Worm (Caenorhabditis elegans) whole organism, L1 larva: ENCODE measurements around the gene srj-33.
A peak's percentile ranks its signal among the peaks of the same experiment; 100 is the strongest.

ENCODE experiments used
- Y116A8C.19 ChIP-seq: sonication (generic microtip); optimal IDR thresholded peaks from 2 replicates; lab custom pipeline; 2016; ENCODE audit warnings: missing compliant biosample characterization, missing genetic modification characterization, borderline replicate concordance
- blmp-1 ChIP-seq: fragments of 150-350 bp; optimal IDR thresholded peaks from 2 replicates; lab custom pipeline; 2014; ENCODE audit warnings: missing biosample characterization, missing genetic modification characterization
- ceh-63 ChIP-seq: fragments of 200-800 bp; sonication (Bioruptor generic); optimal IDR thresholded peaks from 2 replicates; lab custom pipeline; 2018; ENCODE audit warnings: mild to moderate bottlenecking, missing genetic modification characterization, missing compliant biosample characterization
- ceh-8 ChIP-seq: fragments of 200-800 bp; sonication (Bioruptor generic); optimal IDR thresholded peaks from 2 replicates; lab custom pipeline; 2018; ENCODE audit warnings: mild to moderate bottlenecking, missing genetic modification characterization, moderate library complexity, missing compliant biosample characterization
- ceh-82 ChIP-seq, 3 experiments: fragments of 150-350 bp in 1 of 3; sonication (generic microtip) in 2 of 3; optimal IDR thresholded peaks; 2 replicates each; lab custom pipeline; 2014 to 2017; ENCODE audit warnings: missing biosample characterization in 3 of 3, missing genetic modification characterization in 3 of 3
- dsc-1 ChIP-seq: sonication (generic microtip); optimal IDR thresholded peaks from 2 replicates; lab custom pipeline; 2016; ENCODE audit warnings: mild to moderate bottlenecking, missing genetic modification characterization, missing compliant biosample characterization
- efl-1 ChIP-seq, 4 experiments: fragments of 150-350 bp; optimal IDR thresholded peaks in 3 of 4; peaks in 1 of 4; 1 replicate in 1 of 4; 2 replicates in 3 of 4; lab custom pipeline; 2014; ENCODE audit warnings: missing biosample characterization in 2 of 4, missing genetic modification characterization in 2 of 4, missing genetic modification reagents in 2 of 4
- efl-3 ChIP-seq: fragments of 200-800 bp; sonication (Bioruptor generic); optimal IDR thresholded peaks from 2 replicates; lab custom pipeline; 2018; ENCODE audit warnings: mild to moderate bottlenecking, missing genetic modification characterization, missing compliant biosample characterization
- egl-13 ChIP-seq: sonication (generic microtip); optimal IDR thresholded peaks from 2 replicates; lab custom pipeline; 2016; ENCODE audit warnings: missing genotype, missing genetic modification reagents, missing genetic modification characterization, missing compliant biosample characterization
- egl-27 ChIP-seq, 2 experiments: fragments of 150-350 bp in 1 of 2; sonication (generic microtip); optimal IDR thresholded peaks; 3 replicates each; lab custom pipeline; 2017 to 2018; ENCODE audit warnings: missing biosample characterization in 2 of 2, missing genetic modification characterization in 2 of 2, missing genetic modification reagents in 2 of 2
- elt-2 ChIP-seq: sonication (generic microtip); optimal IDR thresholded peaks from 2 replicates; lab custom pipeline; 2016; ENCODE audit warnings: missing genetic modification characterization, mild to moderate bottlenecking, inconsistent platforms, missing compliant biosample characterization, missing genetic modification reagents
- fkh-10 ChIP-seq: sonication (generic microtip); optimal IDR thresholded peaks from 2 replicates; lab custom pipeline; 2017; ENCODE audit warnings: missing biosample characterization, missing genetic modification reagents, missing genetic modification characterization
- fos-1 ChIP-seq: fragments of 150-350 bp; optimal IDR thresholded peaks from 2 replicates; lab custom pipeline; 2014; ENCODE audit warnings: missing biosample characterization, missing genetic modification characterization
- hlh-4 ChIP-seq: sonication (generic microtip); optimal IDR thresholded peaks from 2 replicates; lab custom pipeline; 2016; ENCODE audit warnings: mild to moderate bottlenecking, missing genetic modification characterization, missing compliant biosample characterization
- isw-1 ChIP-seq: fragments of 200-800 bp; sonication (Bioruptor generic); IDR thresholded peaks from 2 replicates; pipeline ENCODE4 v1.3.6; 2022; ENCODE audit warnings: missing genetic modification characterization, missing compliant biosample characterization
- lin-14 ChIP-seq: fragments of 200-800 bp; sonication (Bioruptor generic); optimal IDR thresholded peaks from 2 replicates; lab custom pipeline; 2018; ENCODE audit warnings: mild to moderate bottlenecking, missing genetic modification characterization, moderate library complexity, missing compliant biosample characterization
- lin-15B ChIP-seq: fragments of 150-350 bp; sonication (generic microtip); optimal IDR thresholded peaks from 3 replicates; lab custom pipeline; 2014; ENCODE audit warnings: missing biosample characterization, missing genetic modification characterization
- lin-39 ChIP-seq: fragments of 150-350 bp; optimal IDR thresholded peaks from 2 replicates; lab custom pipeline; 2014; ENCODE audit warnings: missing biosample characterization, missing genetic modification reagents, missing genetic modification characterization
- lsy-2 ChIP-seq, 2 experiments: fragments of 150-350 bp; optimal IDR thresholded peaks; 2 replicates each; lab custom pipeline; 2014; ENCODE audit warnings: missing biosample characterization in 2 of 2, missing genetic modification characterization in 2 of 2
- mab-9 ChIP-seq: fragments of 200-800 bp; sonication (Bioruptor generic); IDR thresholded peaks from 2 replicates; pipeline ENCODE4 v1.3.6; 2022; ENCODE audit warnings: missing genetic modification reagents, missing genetic modification characterization, missing compliant biosample characterization
- mdl-1 ChIP-seq, 2 experiments: fragments of 150-350 bp; optimal IDR thresholded peaks; 2 replicates each; lab custom pipeline; 2014 to 2017; ENCODE audit warnings: missing biosample characterization in 2 of 2, missing genetic modification characterization in 2 of 2, inconsistent platforms in 1 of 2
- mep-1 ChIP-seq: fragments of 150-350 bp; optimal IDR thresholded peaks from 2 replicates; lab custom pipeline; 2014; ENCODE audit warnings: missing biosample characterization, missing genetic modification characterization
- nhr-237 ChIP-seq: fragments of 150-350 bp; optimal IDR thresholded peaks from 2 replicates; lab custom pipeline; 2014; ENCODE audit warnings: missing biosample characterization, missing genetic modification characterization
- nhr-71 ChIP-seq: sonication (generic microtip); optimal IDR thresholded peaks from 2 replicates; lab custom pipeline; 2016; ENCODE audit warnings: mild to moderate bottlenecking, missing genetic modification characterization, moderate library complexity, missing compliant biosample characterization
- nhr-77 ChIP-seq: fragments of 150-350 bp; optimal IDR thresholded peaks from 2 replicates; lab custom pipeline; 2014; ENCODE audit warnings: missing biosample characterization, missing genetic modification characterization
- nhr-85 ChIP-seq: sonication (generic microtip); peaks from one replicate; lab custom pipeline; 2016; ENCODE audit warnings: missing genetic modification characterization, inconsistent platforms, missing compliant biosample characterization
- pax-3 ChIP-seq: fragments of 200-800 bp; sonication (Bioruptor generic); optimal IDR thresholded peaks from 2 replicates; lab custom pipeline; 2018; ENCODE audit warnings: mild to moderate bottlenecking, missing genetic modification characterization, moderate library complexity, missing compliant biosample characterization
- pqm-1 ChIP-seq: sonication (generic microtip); optimal IDR thresholded peaks from 3 replicates; lab custom pipeline; 2017; ENCODE audit warnings: missing biosample characterization, missing genetic modification characterization
- rnt-1 ChIP-seq: sonication (generic microtip); optimal IDR thresholded peaks from 2 replicates; lab custom pipeline; 2016; ENCODE audit warnings: mild to moderate bottlenecking, missing genetic modification characterization, moderate library complexity, missing compliant biosample characterization
- snu-23 ChIP-seq: sonication (generic microtip); optimal IDR thresholded peaks from 2 replicates; lab custom pipeline; 2016; ENCODE audit warnings: missing genetic modification characterization, missing compliant biosample characterization
- sptf-1 ChIP-seq: fragments of 150-350 bp; optimal IDR thresholded peaks from 2 replicates; lab custom pipeline; 2014; ENCODE audit warnings: missing biosample characterization, missing genetic modification characterization
- swsn-7 ChIP-seq: sonication (generic microtip); optimal IDR thresholded peaks from 2 replicates; lab custom pipeline; 2016; ENCODE audit warnings: missing genetic modification characterization, missing compliant biosample characterization
- tbx-2 ChIP-seq: sonication (generic microtip); optimal IDR thresholded peaks from 2 replicates; lab custom pipeline; 2016; ENCODE audit warnings: missing genetic modification characterization, missing compliant biosample characterization
- tlp-1 ChIP-seq: fragments of 150-350 bp; optimal IDR thresholded peaks from 2 replicates; lab custom pipeline; 2014; ENCODE audit warnings: missing biosample characterization, missing genetic modification characterization
- unc-30 ChIP-seq: sonication (generic microtip); optimal IDR thresholded peaks from 2 replicates; lab custom pipeline; 2017; ENCODE audit warnings: missing biosample characterization, missing genetic modification characterization
- unc-62 ChIP-seq: fragments of 150-350 bp; optimal IDR thresholded peaks from 2 replicates; lab custom pipeline; 2014; ENCODE audit warnings: missing biosample characterization, missing genetic modification reagents, missing genetic modification characterization
- vab-15 ChIP-seq: sonication (generic microtip); optimal IDR thresholded peaks from 2 replicates; lab custom pipeline; 2017; ENCODE audit warnings: missing genotype, mild to moderate bottlenecking, missing genetic modification characterization, missing compliant biosample characterization

The srj-33 gene

DNA sequence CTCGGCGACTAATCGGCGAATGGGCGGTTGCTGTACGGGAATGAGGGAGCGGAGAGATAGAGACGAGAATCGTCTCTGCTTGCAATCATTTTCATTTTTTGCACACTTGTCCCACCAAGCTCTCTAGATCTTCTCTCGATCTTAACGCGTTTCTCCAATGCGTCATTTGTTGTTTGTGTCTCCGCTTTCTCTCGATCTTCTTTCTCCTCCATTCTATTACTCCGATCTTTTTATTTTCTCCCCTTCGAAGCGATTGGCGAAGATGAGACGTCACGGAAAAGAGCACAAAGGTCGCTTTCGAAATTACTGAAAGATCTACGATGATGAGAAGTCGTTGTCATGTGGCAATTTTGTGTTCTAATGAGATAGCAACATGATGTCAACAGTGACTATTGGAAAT, 21.3 kb upstream of the srj-33 start (continued):
- peak; percentile 56 for TF ChIP-seq tbx-2 (tag; lab: Kevin White, UChicago)
- TF ChIP-seq, all 84 proteins: peak for 13

DNA sequence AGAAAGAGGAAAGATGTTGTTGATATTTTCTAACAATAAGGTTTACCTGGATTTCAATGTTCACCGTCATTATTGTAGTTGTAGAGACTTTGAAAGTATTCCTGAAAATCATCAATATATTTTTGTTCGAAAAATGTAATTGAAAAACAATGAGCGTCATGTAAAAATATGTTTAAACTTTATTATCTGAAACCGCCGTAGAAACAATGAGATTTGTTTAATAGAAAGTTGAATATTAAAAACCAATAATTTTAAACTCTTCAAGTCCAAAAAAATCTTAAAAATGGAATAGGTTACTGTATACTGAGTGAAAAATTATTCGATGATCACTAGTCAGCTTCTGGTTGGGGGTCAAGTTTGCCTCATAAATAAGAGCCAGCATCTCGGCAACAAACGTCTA, 20.9 kb upstream of the srj-33 start, which contains the start of gene anmt-3:
TSS of gene anmt-3 (minus strand) at position 101 of the 400 bp plus-strand sequence.
- TF ChIP-seq nhr-71 (tag; lab: Kevin White, UChicago) (no peak), ceh-8 (GFP tag; lab: Kevin White, UChicago) (no peak), efl-1 (optimal IDR thresholded peaks at IDR 0.05; lab: Kevin White, UChicago) (no peak), efl-1 (GFP tag; optimal IDR thresholded peaks at IDR 0.05 in 1 of 2; lab: Kevin White, UChicago) (peak in 1 of 2 experiments; percentile 25)
- TF ChIP-seq, all 84 proteins: peak for 1

DNA sequence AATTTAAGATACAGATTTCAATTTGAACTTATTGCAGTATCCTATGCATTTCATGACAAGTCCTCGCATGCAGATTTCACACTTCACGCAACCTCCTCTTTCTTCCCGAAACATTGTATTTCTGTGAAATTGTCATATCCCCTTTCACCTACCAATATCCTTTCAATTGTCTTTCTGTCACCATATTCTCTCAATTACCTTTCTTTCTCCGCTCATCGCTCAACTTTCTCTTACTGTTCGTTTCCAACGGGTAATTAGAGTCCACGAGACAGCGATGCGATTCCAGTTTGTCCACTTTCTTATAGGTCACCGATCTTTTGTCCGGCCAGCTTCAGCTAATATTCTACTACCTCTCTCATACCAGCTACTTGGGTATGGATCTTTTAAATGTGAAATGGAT, 15.1 kb upstream of the srj-33 start, which contains the start of gene mam-5:
TSS of gene mam-5 (plus strand) at position 304 of the 400 bp plus-strand sequence.
- peak; percentile 53 for TF ChIP-seq blmp-1 (tag; lab: Kevin White, UChicago)
- no peak for TF ChIP-seq mdl-1 (tag; optimal IDR thresholded peaks at IDR 0.05; lab: Kevin White, UChicago)
- no peak for TF ChIP-seq rnt-1 (tag; lab: Kevin White, UChicago)
- TF ChIP-seq egl-27 (tag; optimal IDR thresholded peaks at IDR 0.05; lab: Kevin White, UChicago) = no peak
- no peak for TF ChIP-seq efl-1 (optimal IDR thresholded peaks at IDR 0.05; lab: Kevin White, UChicago)
- peak in 1 of 2 experiments; percentile 24 for TF ChIP-seq efl-1 (GFP tag; optimal IDR thresholded peaks at IDR 0.05 in 1 of 2; lab: Kevin White, UChicago)

DNA sequence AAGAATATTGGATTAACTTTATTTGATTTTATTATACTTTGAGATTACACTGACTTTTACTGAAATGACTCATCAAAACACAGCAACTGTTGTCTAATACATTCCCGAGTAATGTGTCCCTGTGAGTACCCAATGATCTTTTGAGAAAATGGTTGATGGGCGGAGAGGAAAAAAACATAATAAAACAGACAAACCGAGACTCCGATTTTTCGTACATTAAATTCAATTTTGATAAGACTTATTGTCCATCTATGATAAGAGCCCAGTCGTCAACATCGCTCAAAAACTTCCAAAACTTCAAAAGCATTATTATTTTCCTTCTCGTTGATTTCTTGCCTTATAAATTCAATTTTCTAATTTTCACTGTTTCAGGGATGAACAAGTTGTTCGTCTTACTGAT, 13.5 kb upstream of the srj-33 start, which contains the start of gene ttr-46:
TSS of gene ttr-46 (plus strand) at position 373 of the 400 bp plus-strand sequence.
- TF ChIP-seq nhr-237 = no peak
- TF ChIP-seq elt-2 = peak; percentile 7
- TF ChIP-seq efl-1 (optimal IDR thresholded peaks at IDR 0.05; lab: Kevin White, UChicago) = no peak
- peak in 1 of 2 experiments; percentile 86 for TF ChIP-seq efl-1 (GFP tag; optimal IDR thresholded peaks at IDR 0.05 in 1 of 2; lab: Kevin White, UChicago)

DNA sequence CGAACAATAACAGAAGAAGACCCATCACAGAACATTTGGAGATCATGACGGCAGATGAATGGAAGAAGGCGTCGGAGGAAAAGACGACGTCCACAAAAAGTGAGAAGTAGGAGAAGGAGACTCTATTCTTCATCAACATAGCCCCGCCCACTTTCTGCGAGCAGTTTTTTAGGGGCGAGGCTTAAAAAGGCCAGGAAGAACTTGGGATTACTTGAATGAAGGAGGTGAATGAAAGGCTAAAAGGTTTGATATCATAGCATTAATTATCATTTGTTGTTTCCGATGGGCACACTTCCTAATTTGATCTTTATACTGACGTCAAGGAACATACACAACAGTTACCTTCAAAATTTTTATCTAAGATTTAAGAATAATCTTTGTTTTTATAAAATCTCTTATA, 11.5 kb upstream of the srj-33 start, which contains the start of gene nlp-58:
TSS of gene nlp-58 (minus strand) at position 101 of the 400 bp plus-strand sequence.
- TF ChIP-seq hlh-4 (tag; lab: Kevin White, UChicago) (no peak), dsc-1 (tag; lab: Kevin White, UChicago) (no peak), mab-9 (GFP tag; lab: Robert Waterston, UW) (no peak), ceh-82 (tag; optimal IDR thresholded peaks at IDR 0.05; lab: Kevin White, UChicago) (no peak), tbx-2 (tag; lab: Kevin White, UChicago) (no peak), efl-3 (GFP tag; lab: Kevin White, UChicago) (no peak), lsy-2 (tag; optimal IDR thresholded peaks at IDR 0.05; lab: Kevin White, UChicago) (no peak), unc-62 (GFP tag; lab: Kevin White, UChicago) (no peak), fos-1 (tag; lab: Kevin White, UChicago) (no peak), pqm-1 (tag; lab: Kevin White, UChicago) (no peak), isw-1 (no peak), nhr-237 (no peak)
- TF ChIP-seq, all 84 proteins: peak for 0

DNA sequence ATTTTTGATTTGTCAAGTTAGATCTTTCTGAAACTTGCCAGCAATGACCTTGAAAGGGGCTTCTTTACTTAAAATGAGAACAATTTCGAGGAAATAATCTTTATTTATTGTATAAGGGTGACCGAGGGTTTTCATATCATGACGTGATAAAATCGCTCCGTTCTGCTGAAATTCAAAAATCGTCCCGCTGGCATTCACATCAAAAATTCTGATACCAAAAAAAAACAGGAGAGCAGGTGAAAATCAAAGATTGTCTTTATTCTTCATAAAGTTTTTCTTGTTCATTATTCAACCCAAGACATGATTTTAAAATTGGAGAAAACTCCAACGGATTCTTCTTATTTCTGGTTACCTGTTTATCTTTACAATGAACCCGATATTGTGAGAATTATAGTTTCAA, 6.8 kb upstream of the srj-33 start, which contains the start of gene sre-28:
TSS of gene sre-28 (plus strand) at position 301 of the 400 bp plus-strand sequence.
- TF ChIP-seq vab-15 (tag; lab: Kevin White, UChicago) = no peak
- no peak for TF ChIP-seq sptf-1
- no peak for TF ChIP-seq swsn-7 (tag; lab: Kevin White, UChicago)
- TF ChIP-seq lin-39 (tag; lab: Kevin White, UChicago) = no peak
- TF ChIP-seq snu-23 (GFP tag; lab: Kevin White, UChicago) = no peak
- TF ChIP-seq rnt-1 (tag; lab: Kevin White, UChicago) = no peak
- no peak for TF ChIP-seq unc-30 (tag; lab: Kevin White, UChicago)
- no peak for TF ChIP-seq pax-3 (tag; lab: Kevin White, UChicago)
- no peak for TF ChIP-seq hlh-4 (tag; lab: Kevin White, UChicago)
- no peak for TF ChIP-seq fkh-10
- TF ChIP-seq nhr-85 (tag; lab: Kevin White, UChicago) = no peak
- no peak for TF ChIP-seq nhr-77 (tag; lab: Kevin White, UChicago)
- TF ChIP-seq egl-13 (tag; lab: Kevin White, UChicago) = no peak
- no peak for TF ChIP-seq ceh-63
- TF ChIP-seq tlp-1 = no peak
- no peak for TF ChIP-seq egl-27 (tag; optimal IDR thresholded peaks at IDR 0.05; lab: Kevin White, UChicago)
- TF ChIP-seq Y116A8C.19 = no peak
- TF ChIP-seq lin-14 (GFP tag; lab: Kevin White, UChicago) = no peak
- no peak for TF ChIP-seq mep-1
- TF ChIP-seq lin-15B (tag; lab: Kevin White, UChicago) = no peak
